Worm (Caenorhabditis elegans): ENCODE measurements around the gene col-37.
"Not testable (repeated sequence)": the region's sequence is repeated elsewhere in the genome, so short reads cannot be mapped to it uniquely, and the experiment has no call there.

Gene col-37

ce11 chrV:12140625-12141024, 26.9 kb downstream of the col-37 start, which contains the start of gene C27A7.3:
TSS of gene C27A7.3 (plus strand) at chrV:12140925.
- TF ChIP-seq sptf-1 (tag; optimal IDR thresholded peaks at IDR 0.05): no peak
- TF ChIP-seq nhr-237 (tag; optimal IDR thresholded peaks at IDR 0.05): no peak
- TF ChIP-seq zip-8 (tag; optimal IDR thresholded peaks at IDR 0.05): no peak
- no peak for TF ChIP-seq mab-5 (tag; optimal IDR thresholded peaks at IDR 0.05)
- TF ChIP-seq cnd-1 (tag; optimal IDR thresholded peaks at IDR 0.05): no peak
- no peak for TF ChIP-seq lin-13 (tag; optimal IDR thresholded peaks at IDR 0.05)
- no peak for TF ChIP-seq drap-1 (GFP tag; optimal IDR thresholded peaks at IDR 0.05)
- TF ChIP-seq unc-120 (tag; optimal IDR thresholded peaks at IDR 0.05; ENCODE audit: poor library complexity, severe bottlenecking): no peak
- no peak for TF ChIP-seq flh-1 (GFP tag; optimal IDR thresholded peaks at IDR 0.05)
- no peak for TF ChIP-seq nhr-12 (tag; optimal IDR thresholded peaks at IDR 0.05)
- no peak for TF ChIP-seq unc-39 (tag; optimal IDR thresholded peaks at IDR 0.05)
- no peak for TF ChIP-seq nhr-76 (tag; optimal IDR thresholded peaks at IDR 0.05)
- no peak for TF ChIP-seq ceh-43 (GFP tag; optimal IDR thresholded peaks at IDR 0.05)
- TF ChIP-seq ceh-39 (tag; optimal IDR thresholded peaks at IDR 0.05): no peak
- no peak for TF ChIP-seq ztf-11 (tag; optimal IDR thresholded peaks at IDR 0.05)
- TF ChIP-seq ceh-83 (GFP tag; optimal IDR thresholded peaks at IDR 0.05): no peak
- TF ChIP-seq nhr-2 (tag; optimal IDR thresholded peaks at IDR 0.05): no peak

- TF ChIP-seq sptf-1 (tag; optimal IDR thresholded peaks at IDR 0.05) (no peak), unc-39 (tag; optimal IDR thresholded peaks at IDR 0.05) (no peak), tbx-8 (GFP tag; optimal IDR thresholded peaks at IDR 0.05) (no peak), M03D4.4 (tag; optimal IDR thresholded peaks at IDR 0.05) (no peak), lsy-2 (tag; optimal IDR thresholded peaks at IDR 0.05) (no peak)
These were observed 29.6 kb downstream of the col-37 start for ce11 chrV:12137942-12138341.

ce11 chrV:12131157-12131556, 36.4 kb downstream of the col-37 start, which contains the start of gene enpp-1:
TSS of gene enpp-1 (plus strand) at chrV:12131457.
- not testable (repeated sequence) for TF ChIP-seq lin-32 (GFP tag; optimal IDR thresholded peaks at IDR 0.05); unc-120 (tag; optimal IDR thresholded peaks at IDR 0.05; ENCODE audit: poor library complexity, severe bottlenecking); unc-62 (GFP tag; optimal IDR thresholded peaks at IDR 0.05)

DNA sequence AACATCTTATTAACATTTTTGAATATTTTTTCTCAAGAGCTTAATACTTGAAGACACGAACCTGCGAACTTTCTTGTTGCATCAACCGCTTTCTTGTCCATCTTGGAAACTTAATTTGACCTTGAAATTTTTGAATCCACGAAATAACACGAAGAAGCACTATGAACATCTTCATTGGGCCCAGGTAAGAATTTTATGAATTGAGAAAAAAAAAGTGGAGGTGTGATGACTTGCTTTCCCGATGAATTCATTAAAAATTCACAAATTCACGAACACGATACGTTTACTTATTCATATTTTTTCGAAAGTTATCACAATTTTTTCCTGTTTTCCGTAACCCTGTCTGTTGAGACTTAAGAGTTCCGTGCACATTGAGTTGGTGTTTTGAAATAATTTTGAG, 36.9 kb downstream of the col-37 start, which contains the start of gene C27A7.6:
Gene C27A7.6 (minus strand): TSS at position 101 of the 400 bp plus-strand sequence.
- TF ChIP-seq tbx-8 (GFP tag; optimal IDR thresholded peaks at IDR 0.05); zip-8 (tag; optimal IDR thresholded peaks at IDR 0.05); pha-4 (tag; optimal IDR thresholded peaks at IDR 0.05): not testable (repeated sequence)

- TF ChIP-seq bed-3 (GFP tag; optimal IDR thresholded peaks at IDR 0.05) (no peak), cnd-1 (tag; optimal IDR thresholded peaks at IDR 0.05) (no peak), lin-13 (tag; optimal IDR thresholded peaks at IDR 0.05) (no peak), nhr-28 (tag; optimal IDR thresholded peaks at IDR 0.05) (no peak), unc-39 (tag; optimal IDR thresholded peaks at IDR 0.05) (no peak), ceh-39 (tag; optimal IDR thresholded peaks at IDR 0.05) (no peak), sem-2 (GFP tag; optimal IDR thresholded peaks at IDR 0.05) (no peak), drap-1 (GFP tag; optimal IDR thresholded peaks at IDR 0.05) (no peak), ztf-11 (tag; optimal IDR thresholded peaks at IDR 0.05) (no peak), hlh-1 (tag; optimal IDR thresholded peaks at IDR 0.05) (no peak), lin-32 (GFP tag; optimal IDR thresholded peaks at IDR 0.05) (no peak), nhr-76 (tag; optimal IDR thresholded peaks at IDR 0.05) (no peak), unc-62 (GFP tag; optimal IDR thresholded peaks at IDR 0.05) (no peak)
These were observed 46.3 kb downstream of the col-37 start, which contains the start of gene C13C4.6 for ce11 chrV:12121274-12121673. TSS of gene C13C4.6 (plus strand) at chrV:12121574.

DNA sequence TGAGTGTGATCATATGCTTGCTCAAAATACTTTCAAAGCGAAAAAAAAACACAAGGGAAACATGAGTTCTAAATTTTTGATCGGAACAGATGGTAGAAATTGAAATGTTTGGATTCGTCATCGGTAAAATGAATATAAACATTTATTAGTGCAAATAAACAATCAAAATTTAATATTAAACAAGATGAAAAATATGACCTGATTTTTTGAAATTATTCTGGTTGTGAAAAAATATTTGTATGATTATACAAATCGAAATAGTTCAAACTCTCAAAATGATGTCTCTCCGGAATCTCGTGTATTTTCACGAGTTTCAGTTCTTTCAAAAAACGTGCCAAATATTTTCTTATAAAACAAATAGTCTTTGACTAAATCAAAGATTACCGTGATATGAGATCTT, 47.2 kb downstream of the col-37 start, which contains the start of gene C13C4.7:
Gene C13C4.7 (minus strand): TSS at position 101 of the 400 bp plus-strand sequence.
- TF ChIP-seq lin-32 (GFP tag; optimal IDR thresholded peaks at IDR 0.05) (no peak), blmp-1 (tag; optimal IDR thresholded peaks at IDR 0.05) (no peak), nhr-237 (tag; optimal IDR thresholded peaks at IDR 0.05) (no peak), ceh-83 (GFP tag; optimal IDR thresholded peaks at IDR 0.05) (no peak), hlh-1 (tag; optimal IDR thresholded peaks at IDR 0.05) (no peak), tbx-8 (GFP tag; optimal IDR thresholded peaks at IDR 0.05) (no peak), M03D4.4 (tag; optimal IDR thresholded peaks at IDR 0.05) (no peak), pha-4 (tag; optimal IDR thresholded peaks at IDR 0.05) (no peak), nhr-28 (tag; optimal IDR thresholded peaks at IDR 0.05) (no peak), zip-8 (tag; optimal IDR thresholded peaks at IDR 0.05) (no peak), nhr-2 (tag; optimal IDR thresholded peaks at IDR 0.05) (no peak), sptf-1 (tag; optimal IDR thresholded peaks at IDR 0.05) (no peak), snpc-4 (tag; optimal IDR thresholded peaks at IDR 0.05) (no peak), elt-3 (tag; optimal IDR thresholded peaks at IDR 0.05) (no peak), ztf-11 (tag; optimal IDR thresholded peaks at IDR 0.05) (no peak)
